Worm (Caenorhabditis elegans): Measurements from ENCODE around the gene fbxb-33.
A peak's percentile ranks its signal among the peaks of the same experiment; 100 is the strongest.

DNA sequence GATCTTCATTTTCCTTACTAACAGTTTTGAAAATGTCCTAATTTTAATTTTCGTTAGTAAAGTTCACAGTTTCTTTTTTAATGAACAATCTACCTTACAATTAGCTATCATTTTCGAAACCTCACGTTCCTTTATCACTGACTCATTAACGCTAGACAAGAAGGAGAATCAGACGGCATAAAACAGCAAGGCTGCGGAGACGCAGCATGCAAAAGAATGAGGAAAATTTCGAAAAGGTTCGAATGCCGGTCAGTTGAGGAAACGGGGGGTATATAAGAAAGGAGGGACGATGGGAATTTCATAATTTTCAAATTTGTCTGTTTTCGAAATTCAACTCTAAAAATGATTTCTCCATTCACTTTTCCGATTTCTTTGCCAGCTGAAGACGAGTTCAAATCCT, 14.7 kb downstream of the fbxb-33 start, which contains the start of gene F19B10.13:
- TF ChIP-seq irx-1 (tag; optimal IDR thresholded peaks at IDR 0.05) (no peak), fkh-10 (GFP tag; optimal IDR thresholded peaks at IDR 0.05) (no peak), elt-2 (tag; optimal IDR thresholded peaks at IDR 0.05) (peak; percentile 41), pag-3 (tag; optimal IDR thresholded peaks at IDR 0.05; ENCODE audit: borderline replicate concordance, insufficient read depth) (no peak), ama-1 (optimal IDR thresholded peaks at IDR 0.05) (no peak), unc-62 (GFP tag; optimal IDR thresholded peaks at IDR 0.05) (no peak)

Measured in whole organism, L1 larva.